Fruit fly (Drosophila melanogaster) whole organism, embryonic: Measurements from ENCODE around the gene CG9008.

Source experiments
- CG15073 ChIP-seq: fragments of 200-800 bp; sonication (Bioruptor generic); optimal IDR thresholded peaks from 2 replicates; lab custom pipeline; 2016; ENCODE audit warnings: missing biosample characterization, missing genetic modification characterization
- CG15696 ChIP-seq: fragments of 200-800 bp; sonication (Bioruptor generic); optimal IDR thresholded peaks from 2 replicates; lab custom pipeline; 2019; ENCODE audit warnings: missing biosample characterization, mild to moderate bottlenecking, missing genetic modification characterization, moderate library complexity
- CG6272 ChIP-seq: fragments of 200-800 bp; sonication (Bioruptor generic); IDR thresholded peaks from 2 replicates; pipeline ENCODE4 v1.3.6; 2022; ENCODE audit warnings: missing biosample characterization, missing genetic modification characterization

DNA sequence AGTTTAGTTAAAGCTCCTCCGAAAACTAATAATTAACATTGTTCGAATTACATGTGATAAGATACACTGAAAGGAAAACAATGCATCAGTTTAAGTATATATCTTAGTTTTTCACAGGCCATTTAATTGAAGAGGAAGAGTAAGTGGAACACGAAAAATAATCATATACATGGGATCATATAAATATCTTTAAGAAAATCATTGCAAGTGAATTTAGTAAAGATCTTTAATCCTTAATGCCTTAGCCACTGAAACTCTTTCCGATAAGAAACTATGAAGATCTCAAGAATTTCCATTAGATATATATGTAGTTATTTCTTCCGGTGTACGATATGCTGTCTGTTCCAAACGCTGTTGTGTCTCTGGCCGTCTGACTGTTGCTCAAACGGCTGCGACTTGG is 1.3 kb downstream of the CG9008 start:
- TF ChIP-seq CG15073 (GFP tag; lab: Kevin White, UChicago) (no peak), CG6272 (no peak), CG15696 (tag; lab: Kevin White, UChicago) (no peak)
